Fruit fly (Drosophila melanogaster) whole organism, embryonic: ENCODE data around the gene MESK4.
A peak's percentile ranks its signal among the peaks of the same experiment; 100 is the strongest.

Experiments used
- Abd-B ChIP-seq: fragments of 200-800 bp; sonication (Bioruptor generic); optimal IDR thresholded peaks from 2 replicates; lab custom pipeline; 2018; ENCODE audit warnings: missing biosample characterization, mild to moderate bottlenecking, missing genetic modification characterization, moderate library complexity
- Antp ChIP-seq: fragments of 200-800 bp; sonication (Bioruptor generic); optimal IDR thresholded peaks from 3 replicates; lab custom pipeline; 2016; ENCODE audit warnings: missing biosample characterization, missing genetic modification characterization
- BtbVII ChIP-seq: fragments of 200-800 bp; sonication (Bioruptor generic); optimal IDR thresholded peaks from 3 replicates; lab custom pipeline; 2017; ENCODE audit warnings: missing biosample characterization, mild to moderate bottlenecking, missing genetic modification characterization
- C15 ChIP-seq: fragments of 200-800 bp; sonication (Bioruptor generic); IDR thresholded peaks from 3 replicates; pipeline ENCODE4 v1.3.6; 2022; ENCODE audit warnings: missing biosample characterization, missing genetic modification characterization
- CG10979 ChIP-seq: fragments of 200-800 bp; sonication (Bioruptor generic); optimal IDR thresholded peaks from 2 replicates; lab custom pipeline; 2018; ENCODE audit warnings: missing biosample characterization, mild to moderate bottlenecking, missing genetic modification characterization, moderate library complexity
- CG12391 ChIP-seq: fragments of 200-800 bp; sonication (Bioruptor generic); optimal IDR thresholded peaks from 3 replicates; lab custom pipeline; 2018; ENCODE audit warnings: missing biosample characterization, mild to moderate bottlenecking, missing genetic modification characterization, moderate library complexity
- CG13424 ChIP-seq: fragments of 200-800 bp; sonication (Bioruptor generic); optimal IDR thresholded peaks from 2 replicates; lab custom pipeline; 2019; ENCODE audit warnings: missing biosample characterization, mild to moderate bottlenecking, missing genetic modification characterization, moderate library complexity
- CG14667 ChIP-seq: fragments of 200-800 bp; sonication (Bioruptor generic); IDR thresholded peaks from 2 replicates; pipeline ENCODE4 v1.3.6; 2022; ENCODE audit warnings: missing biosample characterization, missing genetic modification characterization
- CG16779 ChIP-seq: fragments of 200-800 bp; sonication (Bioruptor generic); IDR thresholded peaks from 2 replicates; pipeline ENCODE4 v1.3.6; 2022; ENCODE audit warnings: missing biosample characterization, missing genetic modification characterization
- CG16815 ChIP-seq: fragments of 200-800 bp; sonication (Bioruptor generic); optimal IDR thresholded peaks from 3 replicates; lab custom pipeline; 2017; ENCODE audit warnings: missing biosample characterization, mild to moderate bottlenecking, missing genetic modification characterization
- CG17612 ChIP-seq: fragments of 200-800 bp; sonication (Bioruptor generic); IDR thresholded peaks from 2 replicates; pipeline ENCODE4 v1.3.6; 2022; ENCODE audit warnings: missing biosample characterization, missing genetic modification characterization
- CG18599 ChIP-seq: fragments of 200-800 bp; sonication (Bioruptor generic); optimal IDR thresholded peaks from 3 replicates; lab custom pipeline; 2017; ENCODE audit warnings: missing biosample characterization, missing genetic modification characterization, mild to moderate bottlenecking, moderate library complexity, missing genetic modification reagents
- CG2202 ChIP-seq: fragments of 200-800 bp; sonication (Bioruptor generic); optimal IDR thresholded peaks from 2 replicates; lab custom pipeline; 2018; ENCODE audit warnings: missing biosample characterization, mild to moderate bottlenecking, missing genetic modification characterization
- CG2712 ChIP-seq: fragments of 200-800 bp; optimal IDR thresholded peaks from 3 replicates; lab custom pipeline; 2019; ENCODE audit warnings: missing biosample characterization, mild to moderate bottlenecking, missing genetic modification characterization, moderate library complexity
- CG31224 ChIP-seq: fragments of 200-800 bp; sonication (Bioruptor generic); IDR thresholded peaks from 2 replicates; pipeline ENCODE4 v1.3.6; 2022; ENCODE audit warnings: missing biosample characterization, missing genetic modification characterization
- CG43689 ChIP-seq: fragments of 200-800 bp; sonication (Bioruptor generic); IDR thresholded peaks from 2 replicates; pipeline ENCODE4 v1.3.6; 2022; ENCODE audit warnings: missing biosample characterization, missing genetic modification characterization
- CG4617 ChIP-seq: fragments of 200-800 bp; sonication (Bioruptor generic); optimal IDR thresholded peaks from 3 replicates; lab custom pipeline; 2016; ENCODE audit warnings: missing biosample characterization, missing genetic modification characterization, borderline replicate concordance
- D ChIP-seq, 2 experiments: fragments of 200-800 bp in 1 of 2; fragments of >200 bp in 1 of 2; sonication (Bioruptor generic) in 1 of 2; optimal IDR thresholded peaks; 2 replicates in 1 of 2; 3 replicates in 1 of 2; lab custom pipeline; 2017; ENCODE audit warnings: mild to moderate bottlenecking in 1 of 2, missing biosample characterization in 1 of 2, missing genetic modification characterization in 1 of 2, missing genetic modification reagents in 1 of 2
- D19B ChIP-seq: fragments of 200-800 bp; sonication (Bioruptor generic); optimal IDR thresholded peaks from 2 replicates; lab custom pipeline; 2017; ENCODE audit warnings: missing biosample characterization, mild to moderate bottlenecking, missing genetic modification characterization
- Dll ChIP-seq: fragments of 200-800 bp; sonication (Bioruptor generic); IDR thresholded peaks from 4 replicates; pipeline ENCODE4 v1.3.6; 2022; ENCODE audit warnings: missing biosample characterization, missing genetic modification characterization; ENCODE audit not compliant: partially characterized antibody
- E2f2 ChIP-seq: fragments of 200-800 bp; sonication (Bioruptor generic); IDR thresholded peaks from 2 replicates; pipeline ENCODE4 v1.3.6; 2022; ENCODE audit warnings: missing biosample characterization, missing genetic modification characterization
- ERR ChIP-seq: fragments of 200-800 bp; sonication (Bioruptor generic); optimal IDR thresholded peaks from 2 replicates; lab custom pipeline; 2016; ENCODE audit warnings: missing biosample characterization, missing genetic modification characterization
- Hand ChIP-seq: fragments of 200-800 bp; sonication (Bioruptor generic); optimal IDR thresholded peaks from 2 replicates; lab custom pipeline; 2017; ENCODE audit warnings: mild to moderate bottlenecking, missing biosample characterization, missing genetic modification reagents, missing genetic modification characterization
- Lhr ChIP-seq: fragments of 200-800 bp; sonication (Bioruptor generic); optimal IDR thresholded peaks from 3 replicates; lab custom pipeline; 2017; ENCODE audit warnings: mild to moderate bottlenecking, missing biosample characterization, missing genetic modification reagents, missing genetic modification characterization
- MBD-R2 ChIP-seq: fragments of 200-800 bp; sonication (Bioruptor generic); IDR thresholded peaks from 2 replicates; pipeline ENCODE4 v1.3.6; 2022; ENCODE audit warnings: missing biosample characterization, missing genetic modification characterization
- Nf-YC ChIP-seq: fragments of 200-800 bp; optimal IDR thresholded peaks from 3 replicates; lab custom pipeline; 2019; ENCODE audit warnings: missing biosample characterization, mild to moderate bottlenecking, missing genetic modification characterization, moderate library complexity
- Oli ChIP-seq: fragments of 200-800 bp; sonication (Bioruptor generic); optimal IDR thresholded peaks from 2 replicates; lab custom pipeline; 2018; ENCODE audit warnings: missing biosample characterization, mild to moderate bottlenecking, missing genetic modification characterization, moderate library complexity
- Sry-β ChIP-seq: fragments of 200-800 bp; sonication (Bioruptor generic); optimal IDR thresholded peaks from 2 replicates; lab custom pipeline; 2018; ENCODE audit warnings: missing biosample characterization, mild to moderate bottlenecking, missing genetic modification characterization, moderate library complexity
- Usf ChIP-seq: fragments of 200-800 bp; sonication (Bioruptor generic); optimal IDR thresholded peaks from 2 replicates; lab custom pipeline; 2017; ENCODE audit warnings: missing genotype, missing biosample characterization, missing genetic modification characterization
- Xrp1 ChIP-seq: fragments of 200-800 bp; sonication (Bioruptor generic); IDR thresholded peaks from 2 replicates; pipeline ENCODE4 v1.3.6; 2022; ENCODE audit warnings: missing biosample characterization, missing genetic modification characterization
- amos ChIP-seq: fragments of 200-800 bp; sonication (Bioruptor generic); IDR thresholded peaks from 2 replicates; pipeline ENCODE4 v1.3.6; 2022; ENCODE audit warnings: missing biosample characterization, missing genetic modification characterization; ENCODE audit not compliant: partially characterized antibody
- bbx ChIP-seq: fragments of 200-800 bp; sonication (Bioruptor generic); IDR thresholded peaks from 2 replicates; pipeline ENCODE4 v1.3.6; 2022; ENCODE audit warnings: missing biosample characterization, missing genetic modification characterization; ENCODE audit not compliant: partially characterized antibody
- crol ChIP-seq: fragments of 200-800 bp; sonication (Bioruptor generic); IDR thresholded peaks from 2 replicates; pipeline ENCODE4 v1.3.6; 2022; ENCODE audit warnings: missing biosample characterization, missing genetic modification characterization
- en ChIP-seq: fragments of 200-800 bp; sonication (Bioruptor generic); optimal IDR thresholded peaks from 2 replicates; lab custom pipeline; 2016; ENCODE audit warnings: missing biosample characterization, missing genetic modification characterization
- grau ChIP-seq: fragments of 200-800 bp; optimal IDR thresholded peaks from 3 replicates; lab custom pipeline; 2019; ENCODE audit warnings: missing biosample characterization, mild to moderate bottlenecking, missing genetic modification characterization, moderate library complexity
- hkb ChIP-seq, 2 experiments: fragments of 200-800 bp in 1 of 2; fragments of >200 bp in 1 of 2; sonication (Bioruptor generic) in 1 of 2; IDR thresholded peaks in 1 of 2; optimal IDR thresholded peaks in 1 of 2; 2 replicates each; pipeline versions ENCODE4 v1.3.6 to Lab custom; 2017 to 2022; ENCODE audit warnings: missing biosample characterization in 1 of 2, missing genetic modification characterization in 1 of 2
- jing ChIP-seq: fragments of 200-800 bp; sonication (Bioruptor generic); optimal IDR thresholded peaks from 2 replicates; lab custom pipeline; 2018; ENCODE audit warnings: missing biosample characterization, mild to moderate bottlenecking, missing genetic modification characterization
- psq ChIP-seq: fragments of 200-800 bp; sonication (Bioruptor generic); optimal IDR thresholded peaks from 2 replicates; lab custom pipeline; 2017; ENCODE audit warnings: missing biosample characterization, missing genetic modification characterization
- repo ChIP-seq: fragments of 200-800 bp; sonication (Bioruptor generic); optimal IDR thresholded peaks from 2 replicates; lab custom pipeline; 2016; ENCODE audit warnings: missing biosample characterization, missing genetic modification characterization
- salm ChIP-seq: fragments of 200-800 bp; sonication (Bioruptor generic); optimal IDR thresholded peaks from 2 replicates; lab custom pipeline; 2018; ENCODE audit warnings: missing biosample characterization, mild to moderate bottlenecking, missing genetic modification characterization
- sens ChIP-seq: fragments of 200-800 bp; sonication (Bioruptor generic); peaks from one replicate; lab custom pipeline; 2016; ENCODE audit warnings: missing biosample characterization, missing genetic modification characterization
- sisA ChIP-seq: fragments of 200-800 bp; sonication (Bioruptor generic); IDR thresholded peaks from 2 replicates; pipeline ENCODE4 v1.3.6; 2022; ENCODE audit warnings: missing biosample characterization, missing genetic modification characterization
- stc ChIP-seq: fragments of 200-800 bp; sonication (Bioruptor generic); IDR thresholded peaks from 2 replicates; pipeline ENCODE4 v1.3.6; 2022; ENCODE audit warnings: missing biosample characterization, missing genetic modification characterization
- tin ChIP-seq: fragments of 200-800 bp; sonication (Bioruptor generic); optimal IDR thresholded peaks from 3 replicates; lab custom pipeline; 2016; ENCODE audit warnings: missing biosample characterization, missing genetic modification characterization
- toy ChIP-seq: fragments of 200-800 bp; sonication (Bioruptor generic); IDR thresholded peaks from 2 replicates; pipeline ENCODE4 v1.3.6; 2022; ENCODE audit warnings: missing biosample characterization, missing genetic modification characterization
- ttk ChIP-seq: fragments of 200-800 bp; sonication (Bioruptor generic); IDR thresholded peaks from 2 replicates; pipeline ENCODE4 v2.1.2; 2022; ENCODE audit warnings: missing biosample characterization, missing genetic modification characterization
- twi ChIP-seq: fragments of 200-800 bp; optimal IDR thresholded peaks from 2 replicates; lab custom pipeline; 2019; ENCODE audit warnings: missing biosample characterization, mild to moderate bottlenecking, missing genetic modification characterization, moderate library complexity

Gene MESK4

dm6 chr3R:16986181-16987074 is 2.2 kb upstream of the MESK4 start (continued):
- peak; percentile 94 for TF ChIP-seq Abd-B (GFP tag; lab: Kevin White, UChicago)
- TF ChIP-seq repo, result peak; percentile 87
- TF ChIP-seq grau, result peak; percentile 99
- TF ChIP-seq MBD-R2 (GFP tag; lab: Robert Waterston, UW), result peak; percentile 92
- peak; percentile 81 for TF ChIP-seq en (GFP tag; lab: Kevin White, UChicago)
- TF ChIP-seq salm (tag; lab: Kevin White, UChicago), result peak; percentile 68
- peak; percentile 93 for TF ChIP-seq sisA (GFP tag; lab: Robert Waterston, UW)
- TF ChIP-seq Usf (GFP tag; lab: Kevin White, UChicago), result peak; percentile 92
- TF ChIP-seq Antp, result peak; percentile 98
- peak; percentile 28 for TF ChIP-seq Lhr (GFP tag; lab: Kevin White, UChicago)
- peak; percentile 59 for TF ChIP-seq twi (tag; lab: Kevin White, UChicago)
- peak; percentile 82 for TF ChIP-seq jing (GFP tag; lab: Kevin White, UChicago)
- peak; percentile 78 for TF ChIP-seq CG2712 (tag; lab: Kevin White, UChicago)
- peak; percentile 90 for TF ChIP-seq C15 (GFP tag; lab: Robert Waterston, UW)
- peak; percentile 93 for TF ChIP-seq stc (GFP tag; lab: Robert Waterston, UW)
- TF ChIP-seq hkb (optimal IDR thresholded peaks at IDR 0.05; lab: Kevin White, UChicago), result no peak
- peak; percentile 94 for TF ChIP-seq hkb (GFP tag; IDR thresholded peaks at IDR 0.05; lab: Robert Waterston, UW)
- TF ChIP-seq bbx (GFP tag; lab: Robert Waterston, UW), result no peak
- no peak for TF ChIP-seq CG2202 (tag; lab: Kevin White, UChicago)
- TF ChIP-seq amos (GFP tag; lab: Robert Waterston, UW), result peak; percentile 12; the same call in 1 of the 2 replicates
- TF ChIP-seq E2f2, result peak; percentile 80
- TF ChIP-seq D (optimal IDR thresholded peaks at IDR 0.05; lab: Kevin White, UChicago), result no peak
- peak; percentile 45 for TF ChIP-seq D (GFP tag; optimal IDR thresholded peaks at IDR 0.05; lab: Kevin White, UChicago)
- TF ChIP-seq Xrp1, result peak; percentile 90
- TF ChIP-seq CG12391 (tag; lab: Kevin White, UChicago), result peak; percentile 81
- peak; percentile 87 for TF ChIP-seq BtbVII (GFP tag; lab: Kevin White, UChicago)
- TF ChIP-seq CG17612 (GFP tag; lab: Robert Waterston, UW), result peak; percentile 96
- no peak for TF ChIP-seq Dll (GFP tag; lab: Robert Waterston, UW)
- TF ChIP-seq psq, result peak; percentile 31
- peak; percentile 57 for TF ChIP-seq CG10979
- TF ChIP-seq CG43689 (GFP tag; lab: Robert Waterston, UW), result peak; percentile 91
- peak; percentile 85 for TF ChIP-seq tin
- TF ChIP-seq ttk (GFP tag; lab: Robert Waterston, UW), result peak; percentile 90
- peak; percentile 96 for TF ChIP-seq ERR
- peak; percentile 94 for TF ChIP-seq CG31224 (GFP tag; lab: Robert Waterston, UW)
- TF ChIP-seq CG14667 (GFP tag; lab: Robert Waterston, UW), result peak; percentile 92
- peak; percentile 93 for TF ChIP-seq sens (GFP tag; lab: Kevin White, UChicago)
- peak; percentile 91 for TF ChIP-seq Oli
- peak; percentile 97 for TF ChIP-seq CG16779 (GFP tag; lab: Robert Waterston, UW)
- TF ChIP-seq Nf-YC (tag; lab: Kevin White, UChicago), result peak; percentile 70
- peak; percentile 94 for TF ChIP-seq toy (GFP tag; lab: Robert Waterston, UW)
- TF ChIP-seq CG4617 (GFP tag; lab: Kevin White, UChicago), result peak; percentile 82
- TF ChIP-seq CG13424 (tag; lab: Kevin White, UChicago), result peak; percentile 91
- TF ChIP-seq Hand (GFP tag; lab: Kevin White, UChicago), result peak; percentile 95
- TF ChIP-seq crol (GFP tag; lab: Robert Waterston, UW), result peak; percentile 67
- TF ChIP-seq Sry-β (GFP tag; lab: Kevin White, UChicago), result no peak
- TF ChIP-seq D19B (GFP tag; lab: Kevin White, UChicago), result peak; percentile 85
- peak; percentile 91 for TF ChIP-seq CG16815 (GFP tag; lab: Kevin White, UChicago)
- TF ChIP-seq CG18599 (GFP tag; lab: Kevin White, UChicago), result peak; percentile 98
